Fruit fly (Drosophila melanogaster) whole organism: ENCODE results near the gene milt.

ENCODE experiments used
- CG8478 ChIP-seq: fragments of >200 bp; optimal IDR thresholded peaks from 2 replicates; lab custom pipeline; 2018; ENCODE audit warnings: inconsistent platforms
- Dll ChIP-seq: fragments of >200 bp; optimal IDR thresholded peaks from 2 replicates; lab custom pipeline; 2017
- EcR ChIP-seq, 2 experiments: fragments of >200 bp; optimal IDR thresholded peaks; 2 replicates each; lab custom pipeline; 2017; ENCODE audit warnings: missing biosample characterization in 2 of 2, missing genetic modification characterization in 2 of 2, missing genetic modification reagents in 2 of 2
- pan ChIP-seq: fragments of >200 bp; optimal IDR thresholded peaks from 2 replicates; lab custom pipeline; 2017
- psq ChIP-seq: fragments of >200 bp; optimal IDR thresholded peaks from 2 replicates; lab custom pipeline; 2017
- usp ChIP-seq: fragments of >200 bp; optimal IDR thresholded peaks from 2 replicates; lab custom pipeline; 2017; ENCODE audit warnings: missing biosample characterization, missing genetic modification characterization, mixed read lengths

Gene milt

dm6 chr2L:7065687-7066086 lies 28.1 kb downstream of the milt start, which contains the start of gene Nuf2:
TSS of gene Nuf2 (minus strand) at chr2L:7065837.
- TF ChIP-seq CG8478 (lab: Kevin White, UChicago) = no peak
- TF ChIP-seq pan = no peak
- no peak for TF ChIP-seq usp (GFP tag; lab: Kevin White, UChicago)
- no peak for TF ChIP-seq EcR (GFP tag; optimal IDR thresholded peaks at IDR 0.05; lab: Kevin White, UChicago)
- no peak for TF ChIP-seq Dll (lab: Kevin White, UChicago)
- no peak for TF ChIP-seq psq (lab: Kevin White, UChicago)

- TF ChIP-seq EcR (GFP tag; optimal IDR thresholded peaks at IDR 0.05; lab: Kevin White, UChicago) (no peak), Dll (lab: Kevin White, UChicago) (no peak), usp (GFP tag; lab: Kevin White, UChicago) (no peak), psq (lab: Kevin White, UChicago) (no peak), pan (no peak), CG8478 (lab: Kevin White, UChicago) (no peak)
Observed at dm6 chr2L:7067683-7068082, 30.1 kb downstream of the milt start, which contains the start of gene Ugt307A1. TSS of gene Ugt307A1 (plus strand) at chr2L:7067983.

- TF ChIP-seq EcR (GFP tag; optimal IDR thresholded peaks at IDR 0.05; lab: Kevin White, UChicago) = no peak
- no peak for TF ChIP-seq psq (lab: Kevin White, UChicago)
- no peak for TF ChIP-seq pan
- no peak for TF ChIP-seq usp (GFP tag; lab: Kevin White, UChicago)
- no peak for TF ChIP-seq Dll (lab: Kevin White, UChicago)
- TF ChIP-seq CG8478 (lab: Kevin White, UChicago) = no peak
Observed at dm6 chr2L:7071219-7071618, 33.6 kb downstream of the milt start.

- TF ChIP-seq CG8478 (lab: Kevin White, UChicago) = no peak
- TF ChIP-seq EcR (GFP tag; optimal IDR thresholded peaks at IDR 0.05; lab: Kevin White, UChicago) = no peak
- TF ChIP-seq pan = no peak
- no peak for TF ChIP-seq usp (GFP tag; lab: Kevin White, UChicago)
- no peak for TF ChIP-seq psq (lab: Kevin White, UChicago)
- TF ChIP-seq Dll (lab: Kevin White, UChicago) = no peak
Observed at dm6 chr2L:7071862-7072261, 34.2 kb downstream of the milt start.

- no peak for TF ChIP-seq CG8478 (lab: Kevin White, UChicago)
- no peak for TF ChIP-seq psq (lab: Kevin White, UChicago)
- no peak for TF ChIP-seq pan
- TF ChIP-seq Dll (lab: Kevin White, UChicago) = no peak
- TF ChIP-seq EcR (GFP tag; optimal IDR thresholded peaks at IDR 0.05; lab: Kevin White, UChicago) = no peak
- no peak for TF ChIP-seq usp (GFP tag; lab: Kevin White, UChicago)
Observed at dm6 chr2L:7073011-7073410, 35.4 kb downstream of the milt start.

- TF ChIP-seq Dll (lab: Kevin White, UChicago) = no peak
- TF ChIP-seq pan = no peak
- TF ChIP-seq psq (lab: Kevin White, UChicago) = no peak
- no peak for TF ChIP-seq EcR (GFP tag; optimal IDR thresholded peaks at IDR 0.05; lab: Kevin White, UChicago)
- TF ChIP-seq CG8478 (lab: Kevin White, UChicago) = no peak
- TF ChIP-seq usp (GFP tag; lab: Kevin White, UChicago) = no peak
Observed at dm6 chr2L:7076055-7076700, 38.6 kb downstream of the milt start.

dm6 chr2L:7076804-7077203 lies 39.2 kb downstream of the milt start:
- no peak for TF ChIP-seq usp (GFP tag; lab: Kevin White, UChicago)
- no peak for TF ChIP-seq pan
- TF ChIP-seq CG8478 (lab: Kevin White, UChicago) = no peak
- no peak for TF ChIP-seq psq (lab: Kevin White, UChicago)
- no peak for TF ChIP-seq Dll (lab: Kevin White, UChicago)

dm6 chr2L:7081307-7081706 lies 43.7 kb downstream of the milt start:
- TF ChIP-seq CG8478 (lab: Kevin White, UChicago) (no peak), EcR (GFP tag; optimal IDR thresholded peaks at IDR 0.05; lab: Kevin White, UChicago) (no peak), Dll (lab: Kevin White, UChicago) (no peak), usp (GFP tag; lab: Kevin White, UChicago) (no peak), psq (lab: Kevin White, UChicago) (no peak)

dm6 chr2L:7082203-7082602 lies 44.6 kb downstream of the milt start:
- TF ChIP-seq usp (GFP tag; lab: Kevin White, UChicago) = no peak
- TF ChIP-seq EcR (GFP tag; optimal IDR thresholded peaks at IDR 0.05; lab: Kevin White, UChicago) = no peak
- peak; percentile 63 for TF ChIP-seq Dll (lab: Kevin White, UChicago)

dm6 chr2L:7084410-7084809 lies 46.8 kb downstream of the milt start, which contains the start of gene Pvf2:
TSS of gene Pvf2 (minus strand) at chr2L:7084635.
- TF ChIP-seq usp (GFP tag; lab: Kevin White, UChicago) = no peak
- no peak for TF ChIP-seq pan
- no peak for TF ChIP-seq Dll (lab: Kevin White, UChicago)
- no peak for TF ChIP-seq CG8478 (lab: Kevin White, UChicago)
- TF ChIP-seq psq (lab: Kevin White, UChicago) = no peak
- no peak for TF ChIP-seq EcR (GFP tag; optimal IDR thresholded peaks at IDR 0.05; lab: Kevin White, UChicago)

dm6 chr2L:7090922-7091321 lies 53.3 kb downstream of the milt start:
- TF ChIP-seq psq (lab: Kevin White, UChicago) (no peak), Dll (lab: Kevin White, UChicago) (no peak), usp (GFP tag; lab: Kevin White, UChicago) (no peak), CG8478 (lab: Kevin White, UChicago) (no peak), pan (no peak), EcR (GFP tag; optimal IDR thresholded peaks at IDR 0.05; lab: Kevin White, UChicago) (no peak)

- no peak for TF ChIP-seq psq (lab: Kevin White, UChicago)
- no peak for TF ChIP-seq pan
- no peak for TF ChIP-seq Dll (lab: Kevin White, UChicago)
- no peak for TF ChIP-seq EcR (GFP tag; optimal IDR thresholded peaks at IDR 0.05; lab: Kevin White, UChicago)
- TF ChIP-seq CG8478 (lab: Kevin White, UChicago) = no peak
- no peak for TF ChIP-seq usp (GFP tag; lab: Kevin White, UChicago)
Observed at dm6 chr2L:7094303-7094702, 56.7 kb downstream of the milt start.
